Fruit fly (Drosophila melanogaster) whole organism, embryonic: Measurements from ENCODE around the gene CG1999.

ENCODE experiments used
- CG12299 ChIP-seq: fragments of 200-800 bp; sonication (Bioruptor generic); optimal IDR thresholded peaks from 2 replicates; lab custom pipeline; 2018; ENCODE audit warnings: missing biosample characterization, mild to moderate bottlenecking, missing genetic modification characterization
- CG13287 ChIP-seq: fragments of 200-800 bp; sonication (Bioruptor generic); IDR thresholded peaks from 2 replicates; pipeline ENCODE4 v1.3.6; 2022; ENCODE audit warnings: missing biosample characterization, missing genetic modification characterization; ENCODE audit not compliant: partially characterized antibody
- CG14965 ChIP-seq: fragments of 200-800 bp; sonication (Bioruptor generic); optimal IDR thresholded peaks from 2 replicates; lab custom pipeline; 2016; ENCODE audit warnings: missing biosample characterization, missing genetic modification characterization, borderline replicate concordance
- CG15073 ChIP-seq: fragments of 200-800 bp; sonication (Bioruptor generic); optimal IDR thresholded peaks from 2 replicates; lab custom pipeline; 2016; ENCODE audit warnings: missing biosample characterization, missing genetic modification characterization
- CG15601 ChIP-seq: fragments of 200-800 bp; sonication (Bioruptor generic); optimal IDR thresholded peaks from 3 replicates; lab custom pipeline; 2019; ENCODE audit warnings: missing biosample characterization, mild to moderate bottlenecking, missing genetic modification characterization, moderate library complexity
- CG1602 ChIP-seq: fragments of 200-800 bp; sonication (Bioruptor generic); optimal IDR thresholded peaks from 3 replicates; lab custom pipeline; 2016; ENCODE audit warnings: missing biosample characterization, missing genetic modification characterization
- CG16863 ChIP-seq: fragments of 200-800 bp; sonication (Bioruptor generic); optimal IDR thresholded peaks from 3 replicates; lab custom pipeline; 2016; ENCODE audit warnings: missing biosample characterization, missing genetic modification characterization
- CG17385 ChIP-seq: fragments of 200-800 bp; sonication (Bioruptor generic); optimal IDR thresholded peaks from 3 replicates; lab custom pipeline; 2018; ENCODE audit warnings: missing biosample characterization, mild to moderate bottlenecking, missing genetic modification characterization
- CG17802 ChIP-seq: fragments of 200-800 bp; sonication (Bioruptor generic); optimal IDR thresholded peaks from 2 replicates; lab custom pipeline; 2018; ENCODE audit warnings: missing biosample characterization, mild to moderate bottlenecking, missing genetic modification characterization, moderate library complexity
- CG1792 ChIP-seq: fragments of 200-800 bp; sonication (Bioruptor generic); optimal IDR thresholded peaks from 2 replicates; lab custom pipeline; 2016; ENCODE audit warnings: missing biosample characterization, missing genetic modification characterization
- CG30403 ChIP-seq: fragments of 200-800 bp; sonication (Bioruptor generic); optimal IDR thresholded peaks from 3 replicates; lab custom pipeline; 2016; ENCODE audit warnings: missing biosample characterization, missing genetic modification characterization
- CG31224 ChIP-seq: fragments of 200-800 bp; sonication (Bioruptor generic); IDR thresholded peaks from 2 replicates; pipeline ENCODE4 v1.3.6; 2022; ENCODE audit warnings: missing biosample characterization, missing genetic modification characterization
- CG8388 ChIP-seq: fragments of 200-800 bp; sonication (Bioruptor generic); optimal IDR thresholded peaks from 2 replicates; lab custom pipeline; 2019; ENCODE audit warnings: missing biosample characterization, mild to moderate bottlenecking, missing genetic modification characterization, moderate library complexity
- CTCF ChIP-seq: fragments of 200-800 bp; sonication (Bioruptor generic); optimal IDR thresholded peaks from 2 replicates; lab custom pipeline; 2017; ENCODE audit warnings: missing biosample characterization, mild to moderate bottlenecking, missing genetic modification characterization, moderate library complexity
- CrebB ChIP-seq: fragments of 200-800 bp; sonication (Bioruptor generic); optimal IDR thresholded peaks from 3 replicates; lab custom pipeline; 2018; ENCODE audit warnings: missing biosample characterization, mild to moderate bottlenecking, missing genetic modification characterization
- Dip2 ChIP-seq: fragments of 200-800 bp; sonication (Bioruptor generic); IDR thresholded peaks from 2 replicates; pipeline ENCODE4 v1.3.6; 2022; ENCODE audit warnings: missing biosample characterization, missing genetic modification characterization
- H2.0 ChIP-seq: fragments of 200-800 bp; sonication (Bioruptor generic); IDR thresholded peaks from 2 replicates; pipeline ENCODE4 v1.3.6; 2022; ENCODE audit warnings: missing biosample characterization, missing genetic modification characterization
- Hr39 ChIP-seq: fragments of >200 bp; optimal IDR thresholded peaks from 2 replicates; lab custom pipeline; 2017
- Hr78 ChIP-seq, 2 experiments: fragments of 200-800 bp in 1 of 2; fragments of >200 bp in 1 of 2; sonication (Bioruptor generic) in 1 of 2; optimal IDR thresholded peaks; 2 replicates each; lab custom pipeline; 2017 to 2019; ENCODE audit warnings: missing biosample characterization in 2 of 2, missing genetic modification characterization in 2 of 2, mild to moderate bottlenecking in 1 of 2, moderate library complexity in 1 of 2
- MBD-R2 ChIP-seq: fragments of 200-800 bp; sonication (Bioruptor generic); IDR thresholded peaks from 2 replicates; pipeline ENCODE4 v1.3.6; 2022; ENCODE audit warnings: missing biosample characterization, missing genetic modification characterization
- MTF-1 ChIP-seq: fragments of 200-800 bp; sonication (Bioruptor generic); optimal IDR thresholded peaks from 2 replicates; lab custom pipeline; 2018; ENCODE audit warnings: missing biosample characterization, mild to moderate bottlenecking, missing genetic modification characterization, borderline replicate concordance
- Opbp ChIP-seq: fragments of 200-800 bp; sonication (Bioruptor generic); IDR thresholded peaks from 3 replicates; pipeline ENCODE4 v1.3.6; 2022; ENCODE audit warnings: missing biosample characterization, missing genetic modification characterization; ENCODE audit not compliant: partially characterized antibody
- PHDP ChIP-seq: fragments of 200-800 bp; sonication (Bioruptor generic); optimal IDR thresholded peaks from 3 replicates; lab custom pipeline; 2018; ENCODE audit warnings: missing biosample characterization, mild to moderate bottlenecking, missing genetic modification characterization, moderate library complexity
- Six4 ChIP-seq: fragments of 200-800 bp; sonication (Bioruptor generic); optimal IDR thresholded peaks from 2 replicates; lab custom pipeline; 2016; ENCODE audit warnings: missing biosample characterization, missing genetic modification characterization
- Spps ChIP-seq: fragments of 200-800 bp; sonication (Bioruptor generic); optimal IDR thresholded peaks from 2 replicates; lab custom pipeline; 2018; ENCODE audit warnings: missing biosample characterization, mild to moderate bottlenecking, missing genetic modification characterization
- Stat92E ChIP-seq, 3 experiments: fragments of >200 bp in 2 of 3; fragments of 200-800 bp in 1 of 3; sonication (Bioruptor generic) in 1 of 3; optimal IDR thresholded peaks; 2 replicates each; lab custom pipeline; 2017 to 2019; ENCODE audit warnings: missing biosample characterization in 3 of 3, missing genetic modification characterization in 3 of 3, mild to moderate bottlenecking in 1 of 3, moderate library complexity in 1 of 3
- ac ChIP-seq: fragments of 200-800 bp; sonication (Bioruptor generic); optimal IDR thresholded peaks from 3 replicates; lab custom pipeline; 2017; ENCODE audit warnings: missing biosample characterization, mild to moderate bottlenecking, missing genetic modification characterization
- cad ChIP-seq: fragments of >200 bp; optimal IDR thresholded peaks from 2 replicates; lab custom pipeline; 2017; ENCODE audit warnings: missing biosample characterization, missing genetic modification characterization
- eyg ChIP-seq: fragments of 200-800 bp; sonication (Bioruptor generic); optimal IDR thresholded peaks from 3 replicates; lab custom pipeline; 2016; ENCODE audit warnings: missing biosample characterization, missing genetic modification characterization
- fd102C ChIP-seq: fragments of 200-800 bp; sonication (Bioruptor generic); optimal IDR thresholded peaks from 2 replicates; lab custom pipeline; 2018; ENCODE audit warnings: missing biosample characterization, mild to moderate bottlenecking, missing genetic modification characterization, moderate library complexity
- fd96Cb ChIP-seq: fragments of 200-800 bp; sonication (Bioruptor generic); optimal IDR thresholded peaks from 2 replicates; lab custom pipeline; 2018; ENCODE audit warnings: missing biosample characterization, mild to moderate bottlenecking, missing genetic modification characterization, moderate library complexity
- gfzf ChIP-seq: fragments of 200-800 bp; sonication (Bioruptor generic); optimal IDR thresholded peaks from 2 replicates; lab custom pipeline; 2016; ENCODE audit warnings: missing biosample characterization, mild to moderate bottlenecking, missing genetic modification characterization, moderate library complexity
- hkb ChIP-seq, 2 experiments: fragments of 200-800 bp in 1 of 2; fragments of >200 bp in 1 of 2; sonication (Bioruptor generic) in 1 of 2; IDR thresholded peaks in 1 of 2; optimal IDR thresholded peaks in 1 of 2; 2 replicates each; pipeline versions ENCODE4 v1.3.6 to Lab custom; 2017 to 2022; ENCODE audit warnings: missing biosample characterization in 1 of 2, missing genetic modification characterization in 1 of 2
- jing ChIP-seq: fragments of 200-800 bp; sonication (Bioruptor generic); optimal IDR thresholded peaks from 2 replicates; lab custom pipeline; 2018; ENCODE audit warnings: missing biosample characterization, mild to moderate bottlenecking, missing genetic modification characterization
- lab ChIP-seq: fragments of 200-800 bp; sonication (Bioruptor generic); optimal IDR thresholded peaks from 3 replicates; lab custom pipeline; 2017; ENCODE audit warnings: missing biosample characterization, missing genetic modification characterization, mild to moderate bottlenecking, moderate library complexity, missing genetic modification reagents
- nau ChIP-seq: fragments of 200-800 bp; sonication (Bioruptor generic); optimal IDR thresholded peaks from 3 replicates; lab custom pipeline; 2017; ENCODE audit warnings: missing biosample characterization, mild to moderate bottlenecking, missing genetic modification characterization, missing genetic modification reagents
- nom ChIP-seq: fragments of 200-800 bp; sonication (Bioruptor generic); optimal IDR thresholded peaks from 2 replicates; lab custom pipeline; 2017; ENCODE audit warnings: missing biosample characterization, missing genetic modification characterization, mild to moderate bottlenecking, moderate library complexity, missing genetic modification reagents
- pita ChIP-seq: fragments of 200-800 bp; sonication (Bioruptor generic); optimal IDR thresholded peaks from 2 replicates; lab custom pipeline; 2017; ENCODE audit warnings: missing biosample characterization, mild to moderate bottlenecking, missing genetic modification characterization
- psq ChIP-seq: fragments of 200-800 bp; sonication (Bioruptor generic); optimal IDR thresholded peaks from 2 replicates; lab custom pipeline; 2017; ENCODE audit warnings: missing biosample characterization, missing genetic modification characterization
- run ChIP-seq: fragments of 200-800 bp; sonication (Bioruptor generic); optimal IDR thresholded peaks from 3 replicates; lab custom pipeline; 2018; ENCODE audit warnings: missing biosample characterization, mild to moderate bottlenecking, missing genetic modification characterization
- schlank ChIP-seq: fragments of 200-800 bp; sonication (Bioruptor generic); optimal IDR thresholded peaks from 2 replicates; lab custom pipeline; 2018; ENCODE audit warnings: missing biosample characterization, mild to moderate bottlenecking, missing genetic modification characterization
- sqz ChIP-seq: fragments of 200-800 bp; sonication (Bioruptor generic); optimal IDR thresholded peaks from 3 replicates; lab custom pipeline; 2018; ENCODE audit warnings: missing biosample characterization, mild to moderate bottlenecking, missing genetic modification characterization
- tgo ChIP-seq: fragments of 200-800 bp; sonication (Bioruptor generic); IDR thresholded peaks from 3 replicates; pipeline ENCODE4 v1.3.6; 2022; ENCODE audit warnings: missing biosample characterization, missing genetic modification characterization
- tin ChIP-seq: fragments of 200-800 bp; sonication (Bioruptor generic); optimal IDR thresholded peaks from 3 replicates; lab custom pipeline; 2016; ENCODE audit warnings: missing biosample characterization, missing genetic modification characterization
- zfh2 ChIP-seq: fragments of 200-800 bp; sonication (Bioruptor generic); optimal IDR thresholded peaks from 2 replicates; lab custom pipeline; 2016; ENCODE audit warnings: missing biosample characterization, missing genetic modification characterization

The CG1999 gene

dm6 chrX:7336121-7336961 is 22.3 kb upstream of the CG1999 start (continued):
- TF ChIP-seq nau: peak; percentile 86
- TF ChIP-seq jing (GFP tag; lab: Kevin White, UChicago): peak; percentile 91
- TF ChIP-seq CG31224 (GFP tag; lab: Robert Waterston, UW): peak; percentile 51; the same call in 1 of the 2 replicates
- peak; percentile 91 for TF ChIP-seq tin
- peak; percentile 88 for TF ChIP-seq Six4 (GFP tag; lab: Kevin White, UChicago)
- peak; percentile 69 for TF ChIP-seq CG15073 (GFP tag; lab: Kevin White, UChicago)
- peak; percentile 56 for TF ChIP-seq CG14965 (GFP tag; lab: Kevin White, UChicago)
- TF ChIP-seq hkb (optimal IDR thresholded peaks at IDR 0.05; lab: Kevin White, UChicago): no peak
- TF ChIP-seq hkb (GFP tag; IDR thresholded peaks at IDR 0.05; lab: Robert Waterston, UW): peak; percentile 90
- no peak for TF ChIP-seq Dip2 (GFP tag; lab: Robert Waterston, UW)
- peak; percentile 41 for TF ChIP-seq cad
- peak; percentile 48; the same call in 1 of the 2 replicates for TF ChIP-seq MBD-R2 (GFP tag; lab: Robert Waterston, UW)

- TF ChIP-seq CTCF (GFP tag; lab: Kevin White, UChicago) (peak; percentile 77), fd102C (peak; percentile 94), Spps (tag; lab: Kevin White, UChicago) (peak; percentile 99), sqz (peak; percentile 96), CG8388 (GFP tag; lab: Kevin White, UChicago) (peak; percentile 98), CrebB (tag; lab: Kevin White, UChicago) (peak; percentile 97), Stat92E (GFP tag; optimal IDR thresholded peaks at IDR 0.05; lab: Kevin White, UChicago) (peak in 1 of 3 experiments; percentile 96), H2.0 (peak; percentile 95), pita (GFP tag; lab: Kevin White, UChicago) (no peak), fd96Cb (peak; percentile 99), Hr39 (lab: Kevin White, UChicago) (no peak), Hr78 (GFP tag; optimal IDR thresholded peaks at IDR 0.05; lab: Kevin White, UChicago) (peak in 1 of 2 experiments; percentile 90), CG12299 (peak; percentile 97), nom (GFP tag; lab: Kevin White, UChicago) (peak; percentile 92), Opbp (GFP tag; lab: Robert Waterston, UW) (0 out of 3 replicates have a peak, but pooled peaks have one; percentile 31), eyg (GFP tag; lab: Kevin White, UChicago) (peak; percentile 93), CG1792 (GFP tag; lab: Kevin White, UChicago) (peak; percentile 95), CG13287 (GFP tag; lab: Robert Waterston, UW) (no peak), psq (peak; percentile 96), ac (GFP tag; lab: Kevin White, UChicago) (peak; percentile 99), CG17385 (peak; percentile 97), zfh2 (GFP tag; lab: Kevin White, UChicago) (peak; percentile 78), CG30403 (GFP tag; lab: Kevin White, UChicago) (peak; percentile 97), run (tag; lab: Kevin White, UChicago) (peak; percentile 97), CG16863 (peak; percentile 98), lab (GFP tag; lab: Kevin White, UChicago) (peak; percentile 98), tgo (GFP tag; lab: Robert Waterston, UW) (peak; percentile 94), PHDP (tag; lab: Kevin White, UChicago) (peak; percentile 98), schlank (tag; lab: Kevin White, UChicago) (peak; percentile 91), gfzf (GFP tag; lab: Kevin White, UChicago) (peak; percentile 16), CG17802 (tag; lab: Kevin White, UChicago) (peak; percentile 93), CG15601 (tag; lab: Kevin White, UChicago) (peak; percentile 98), MTF-1 (peak; percentile 95), CG1602 (GFP tag; lab: Kevin White, UChicago) (peak; percentile 98)
Observed at dm6 chrX:7336962-7337844, 21.4 kb upstream of the CG1999 start, which contains the start of gene CBP. TSS of gene CBP (plus strand) at chrX:7337352.
